Worm (Caenorhabditis elegans) whole organism, L3 larva: ENCODE results near the gene tbc-18.

ENCODE experiments used
- R02D3.7 ChIP-seq: fragments of 150-350 bp; optimal IDR thresholded peaks from 2 replicates; lab custom pipeline; 2014; ENCODE audit warnings: missing biosample characterization, missing genetic modification characterization
- aly-2 ChIP-seq: fragments of 150-350 bp; optimal IDR thresholded peaks from 2 replicates; lab custom pipeline; 2014; ENCODE audit warnings: missing biosample characterization, missing genetic modification characterization
- ceh-28 ChIP-seq: fragments of 150-350 bp; optimal IDR thresholded peaks from 2 replicates; lab custom pipeline; 2014; ENCODE audit warnings: missing biosample characterization, missing genetic modification reagents, missing genetic modification characterization
- egl-27 ChIP-seq: sonication (generic microtip); optimal IDR thresholded peaks from 4 replicates; lab custom pipeline; 2017; ENCODE audit warnings: missing biosample characterization, missing genetic modification reagents, missing genetic modification characterization
- elt-2 ChIP-seq: sonication (generic microtip); optimal IDR thresholded peaks from 2 replicates; lab custom pipeline; 2016; ENCODE audit warnings: missing genetic modification reagents, mild to moderate bottlenecking, missing genetic modification characterization, missing compliant biosample characterization
- nhr-12 ChIP-seq: fragments of 150-350 bp; optimal IDR thresholded peaks from 2 replicates; lab custom pipeline; 2014; ENCODE audit warnings: missing biosample characterization, missing genetic modification characterization
- nhr-43 ChIP-seq: sonication (generic microtip); optimal IDR thresholded peaks from 2 replicates; lab custom pipeline; 2016; ENCODE audit warnings: mild to moderate bottlenecking, missing genetic modification characterization, missing compliant biosample characterization; ENCODE audit not compliant: poor library complexity, severe bottlenecking
- skn-1 ChIP-seq: fragments of 150-350 bp; optimal IDR thresholded peaks from 2 replicates; lab custom pipeline; 2014; ENCODE audit warnings: missing biosample characterization, missing genetic modification characterization
- snpc-4 ChIP-seq: fragments of 150-350 bp; optimal IDR thresholded peaks from 2 replicates; lab custom pipeline; 2014; ENCODE audit warnings: missing biosample characterization, missing genetic modification characterization
- tbx-2 ChIP-seq: sonication (generic microtip); optimal IDR thresholded peaks from 2 replicates; lab custom pipeline; 2016; ENCODE audit warnings: mild to moderate bottlenecking, missing genetic modification characterization, missing compliant biosample characterization
- unc-39 ChIP-seq: sonication (generic microtip); optimal IDR thresholded peaks from 4 replicates; lab custom pipeline; 2017; ENCODE audit warnings: missing biosample characterization, missing genetic modification characterization
- unc-62 ChIP-seq: fragments of 150-350 bp; sonication (generic microtip); optimal IDR thresholded peaks from 4 replicates; lab custom pipeline; 2014; ENCODE audit warnings: missing biosample characterization, missing genetic modification reagents, missing genetic modification characterization

DNA sequence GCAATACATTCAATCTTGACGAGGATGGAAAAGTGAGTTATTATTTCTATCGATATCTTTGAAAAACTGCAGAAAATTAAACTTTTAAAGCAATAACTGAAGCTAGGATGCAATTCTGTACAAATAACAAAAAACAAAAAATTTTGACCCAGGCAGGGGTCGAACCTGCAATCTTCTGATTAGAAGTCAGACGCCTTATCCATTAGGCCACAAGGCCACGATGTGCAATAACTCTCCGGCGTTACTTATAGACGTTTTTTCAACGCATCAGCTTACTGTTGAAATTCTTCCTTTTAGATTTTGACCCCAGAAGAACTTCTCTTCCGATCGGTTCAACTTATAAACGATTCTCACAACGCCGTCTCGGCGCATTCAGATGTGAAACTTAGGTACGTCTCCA is 3.3 kb downstream of the tbc-18 start:
- TF ChIP-seq egl-27 (tag; lab: Kevin White, UChicago) (no peak), nhr-43 (tag; lab: Kevin White, UChicago) (no peak), R02D3.7 (tag; lab: Kevin White, UChicago) (no peak), ceh-28 (tag; lab: Kevin White, UChicago) (no peak), snpc-4 (tag; lab: Kevin White, UChicago) (no peak), unc-62 (GFP tag; lab: Kevin White, UChicago) (no peak), elt-2 (tag; lab: Kevin White, UChicago) (peak; percentile 22), nhr-12 (no peak), skn-1 (tag; lab: Kevin White, UChicago) (no peak), aly-2 (tag; lab: Kevin White, UChicago) (no peak), tbx-2 (tag; lab: Kevin White, UChicago) (no peak), unc-39 (tag; lab: Kevin White, UChicago) (no peak)
